Worm (Caenorhabditis elegans): Measurements from ENCODE around the gene slc-25A18.1.

The slc-25A18.1 gene

ce11 chrX:15034787-15035186, 31.0 kb upstream of the slc-25A18.1 start, which contains the start of gene dsc-1:
TSS of gene dsc-1 (minus strand) at chrX:15034832.
- TF ChIP-seq nhr-47 (tag; optimal IDR thresholded peaks at IDR 0.05) (peak; percentile 1), nhr-76 (tag; optimal IDR thresholded peaks at IDR 0.05) (no peak), pax-3 (tag; optimal IDR thresholded peaks at IDR 0.05) (peak; percentile 72), fkh-4 (tag; optimal IDR thresholded peaks at IDR 0.05; ENCODE audit: borderline replicate concordance) (peak; percentile 62)

ce11 chrX:15027997-15028396, 24.3 kb upstream of the slc-25A18.1 start:
- TF ChIP-seq nhr-77 (tag; optimal IDR thresholded peaks at IDR 0.05) (no peak), zip-4 (GFP tag; optimal IDR thresholded peaks at IDR 0.05) (no peak), jun-1 (tag; optimal IDR thresholded peaks at IDR 0.05) (no peak), F16B12.6 (tag; optimal IDR thresholded peaks at IDR 0.05) (no peak), C04F5.9 (tag; optimal IDR thresholded peaks at IDR 0.05) (no peak), ceh-90 (tag; optimal IDR thresholded peaks at IDR 0.05) (no peak), nhr-28 (tag; optimal IDR thresholded peaks at IDR 0.05) (no peak), nhr-85 (tag) (no peak), swsn-7 (tag; optimal IDR thresholded peaks at IDR 0.05) (no peak), snpc-4 (tag; optimal IDR thresholded peaks at IDR 0.05) (no peak)

ce11 chrX:15027566-15027965, 23.8 kb upstream of the slc-25A18.1 start:
- TF ChIP-seq lin-14 (GFP tag; optimal IDR thresholded peaks at IDR 0.05) (peak; percentile 31), unc-98 (GFP tag; IDR thresholded peaks at IDR 0.05) (no peak)

- TF ChIP-seq nhr-237 (tag; optimal IDR thresholded peaks at IDR 0.05) (no peak), fos-1 (tag; optimal IDR thresholded peaks at IDR 0.05) (no peak), ztf-11 (tag; optimal IDR thresholded peaks at IDR 0.05) (no peak), dsc-1 (tag; optimal IDR thresholded peaks at IDR 0.05) (no peak), ceh-8 (GFP tag; optimal IDR thresholded peaks at IDR 0.05) (no peak), nhr-28 (tag; optimal IDR thresholded peaks at IDR 0.05) (no peak), nhr-20 (tag; optimal IDR thresholded peaks at IDR 0.05) (no peak), unc-86 (tag; optimal IDR thresholded peaks at IDR 0.05) (no peak), mef-2 (tag; optimal IDR thresholded peaks at IDR 0.05) (no peak), lin-35 (GFP tag; optimal IDR thresholded peaks at IDR 0.05) (no peak), mab-9 (GFP tag; IDR thresholded peaks at IDR 0.05) (no peak), lin-15B (tag; optimal IDR thresholded peaks at IDR 0.05) (no peak), swsn-7 (tag; optimal IDR thresholded peaks at IDR 0.05) (no peak), nhr-85 (tag) (no peak), fkh-8 (tag; optimal IDR thresholded peaks at IDR 0.05) (no peak), lin-39 (tag; optimal IDR thresholded peaks at IDR 0.05) (no peak), efl-1 (optimal IDR thresholded peaks at IDR 0.05) (no peak), efl-1 (GFP tag; optimal IDR thresholded peaks at IDR 0.05 in 1 of 2) (no peak), nhr-12 (tag; optimal IDR thresholded peaks at IDR 0.05) (no peak)
These were observed 22.3 kb upstream of the slc-25A18.1 start, which contains the start of gene seb-3 for ce11 chrX:15026008-15026407. TSS of gene seb-3 (plus strand) at chrX:15026308.

ce11 chrX:15016102-15016501, 12.4 kb upstream of the slc-25A18.1 start:
- TF ChIP-seq lin-14 (GFP tag; optimal IDR thresholded peaks at IDR 0.05) = peak; percentile 47
- no peak for TF ChIP-seq nhr-28 (tag; optimal IDR thresholded peaks at IDR 0.05)
- peak; percentile 54 for TF ChIP-seq fkh-10 (GFP tag; optimal IDR thresholded peaks at IDR 0.05)
- TF ChIP-seq ceh-82 (tag; optimal IDR thresholded peaks at IDR 0.05) = no peak

- no peak for TF ChIP-seq elt-2 (tag; optimal IDR thresholded peaks at IDR 0.05)
- peak; percentile 9 for TF ChIP-seq snu-23 (GFP tag; optimal IDR thresholded peaks at IDR 0.05)
- peak; percentile 63 for TF ChIP-seq rnt-1 (tag; optimal IDR thresholded peaks at IDR 0.05)
- peak; percentile 37 for TF ChIP-seq unc-130 (tag; optimal IDR thresholded peaks at IDR 0.05)
- peak in 1 of 2 experiments; percentile 17 for TF ChIP-seq lsy-2 (tag; optimal IDR thresholded peaks at IDR 0.05)
- no peak for TF ChIP-seq pag-3 (tag; optimal IDR thresholded peaks at IDR 0.05; ENCODE audit: borderline replicate concordance, insufficient read depth)
- no peak for TF ChIP-seq C16A3.4 (tag; optimal IDR thresholded peaks at IDR 0.05)
- no peak for TF ChIP-seq nhr-28 (tag; optimal IDR thresholded peaks at IDR 0.05)
- TF ChIP-seq fkh-8 (tag; optimal IDR thresholded peaks at IDR 0.05) = no peak
- TF ChIP-seq nhr-90 (tag; optimal IDR thresholded peaks at IDR 0.05; ENCODE audit: poor library complexity) = no peak
- peak; percentile 52 for TF ChIP-seq nhr-71 (tag; optimal IDR thresholded peaks at IDR 0.05)
- no peak for TF ChIP-seq egl-27 (tag; optimal IDR thresholded peaks at IDR 0.05)
- TF ChIP-seq lin-14 (GFP tag; optimal IDR thresholded peaks at IDR 0.05) = peak; percentile 68
- no peak for TF ChIP-seq aly-2 (tag; optimal IDR thresholded peaks at IDR 0.05)
These were observed 10.3 kb upstream of the slc-25A18.1 start for ce11 chrX:15013941-15014453.
